Worm (Caenorhabditis elegans) whole organism, young adult: ENCODE data around the gene igeg-2.

ENCODE experiments used
- C17E4.6 ChIP-seq: fragments of 200-800 bp; sonication (Bioruptor generic); IDR thresholded peaks from 2 replicates; pipeline ENCODE4 v1.3.6; 2022; ENCODE audit warnings: missing genetic modification reagents, missing genetic modification characterization, missing compliant biosample characterization
- F49E8.2 ChIP-seq: sonication (generic microtip); optimal IDR thresholded peaks from 3 replicates; lab custom pipeline; 2017; ENCODE audit warnings: missing genetic modification characterization, mild to moderate bottlenecking, missing compliant biosample characterization, antibody characterized with exemption, moderate library complexity; ENCODE audit not compliant: insufficient read depth
- K12H6.12 ChIP-seq: fragments of 200-800 bp; sonication (Bioruptor generic); optimal IDR thresholded peaks from 2 replicates; lab custom pipeline; 2018; ENCODE audit warnings: mild to moderate bottlenecking, missing genetic modification characterization, missing compliant biosample characterization
- akir-1 ChIP-seq: fragments of 200-800 bp; sonication (Bioruptor generic); optimal IDR thresholded peaks from 2 replicates; lab custom pipeline; 2018; ENCODE audit warnings: mild to moderate bottlenecking, missing genetic modification characterization, moderate library complexity, missing compliant biosample characterization
- ama-1 ChIP-seq, 3 experiments: fragments of 150-350 bp in 1 of 3; sonication (generic microtip) in 2 of 3; optimal IDR thresholded peaks; 2 replicates each; lab custom pipeline; 2014 to 2018; ENCODE audit warnings: missing biosample characterization in 2 of 3, missing genetic modification characterization in 2 of 3, missing genetic modification reagents in 2 of 3
- attf-6 ChIP-seq: fragments of 200-800 bp; sonication (Bioruptor generic); IDR thresholded peaks from 2 replicates; pipeline ENCODE4 v1.3.6; 2022; ENCODE audit warnings: missing genetic modification reagents, missing genetic modification characterization, missing compliant biosample characterization
- ceh-91 ChIP-seq: fragments of 200-800 bp; sonication (Bioruptor generic); IDR thresholded peaks from 2 replicates; pipeline ENCODE4 v1.3.6; 2022; ENCODE audit warnings: missing genetic modification reagents, missing genetic modification characterization, missing compliant biosample characterization
- dpl-1 ChIP-seq: fragments of 150-350 bp; optimal IDR thresholded peaks from 2 replicates; lab custom pipeline; 2014; ENCODE audit warnings: missing biosample characterization, missing genetic modification reagents, missing genetic modification characterization
- let-526 ChIP-seq: fragments of 200-800 bp; sonication (Bioruptor generic); IDR thresholded peaks from 2 replicates; pipeline ENCODE4 v1.3.6; 2022; ENCODE audit warnings: missing genetic modification reagents, missing genetic modification characterization, missing compliant biosample characterization
- madf-6 ChIP-seq: fragments of 200-800 bp; sonication (Bioruptor generic); IDR thresholded peaks from 2 replicates; pipeline ENCODE4 v1.3.6; 2022; ENCODE audit warnings: missing genetic modification reagents, missing genetic modification characterization, missing compliant biosample characterization
- mel-28 ChIP-seq: sonication (generic microtip); optimal IDR thresholded peaks from 2 replicates; lab custom pipeline; 2016; ENCODE audit warnings: borderline replicate concordance, mild to moderate bottlenecking, missing genetic modification characterization, missing compliant biosample characterization
- nfya-1 ChIP-seq: sonication (generic microtip); optimal IDR thresholded peaks from 2 replicates; lab custom pipeline; 2017; ENCODE audit warnings: antibody characterized with exemption, missing compliant biosample characterization, missing genetic modification characterization, borderline replicate concordance; ENCODE audit not compliant: insufficient read depth
- pha-4 ChIP-seq: fragments of 150-350 bp; sonication (generic microtip); optimal IDR thresholded peaks from 2 replicates; lab custom pipeline; 2014; ENCODE audit warnings: missing biosample characterization, missing genetic modification reagents, missing genetic modification characterization
- ztf-6 ChIP-seq: fragments of 200-800 bp; sonication (Bioruptor generic); IDR thresholded peaks from 2 replicates; pipeline ENCODE4 v1.3.6; 2022; ENCODE audit warnings: missing genetic modification reagents, missing genetic modification characterization, missing compliant biosample characterization

- TF ChIP-seq ceh-91 (GFP tag; lab: Robert Waterston, UW), result no peak
- no peak for TF ChIP-seq let-526
- TF ChIP-seq pha-4 (tag; lab: Kevin White, UChicago), result no peak
- no peak for TF ChIP-seq ama-1 (optimal IDR thresholded peaks at IDR 0.05; lab: Kevin White, UChicago)
- TF ChIP-seq ama-1 (GFP tag; optimal IDR thresholded peaks at IDR 0.05; lab: Kevin White, UChicago), result no peak
- TF ChIP-seq akir-1 (GFP tag; lab: Kevin White, UChicago), result no peak
- no peak for TF ChIP-seq dpl-1 (GFP tag; lab: Kevin White, UChicago)
- TF ChIP-seq C17E4.6, result no peak
- no peak for TF ChIP-seq nfya-1 (tag; lab: Kevin White, UChicago)
- TF ChIP-seq K12H6.12 (tag; lab: Kevin White, UChicago), result no peak
- TF ChIP-seq ztf-6 (GFP tag; lab: Robert Waterston, UW), result no peak
- no peak for TF ChIP-seq attf-6 (GFP tag; lab: Robert Waterston, UW)
- TF ChIP-seq madf-6 (GFP tag; lab: Robert Waterston, UW), result no peak
- no peak for TF ChIP-seq F49E8.2 (tag; lab: Kevin White, UChicago)
- TF ChIP-seq mel-28 (tag; lab: Kevin White, UChicago), result no peak
Measured at ce11 chrX:11446535-11446934, at the start of gene igeg-2.
